Worm (Caenorhabditis elegans) whole organism, early embryonic: ENCODE measurements around the gene hdl-1.

Source experiments
- ceh-13 ChIP-seq: fragments of 200-800 bp; sonication (Bioruptor generic); optimal IDR thresholded peaks from 2 replicates; lab custom pipeline; 2018; ENCODE audit warnings: mild to moderate bottlenecking, missing genetic modification characterization, missing compliant biosample characterization
- ceh-36 ChIP-seq: sonication (generic microtip); optimal IDR thresholded peaks from 2 replicates; lab custom pipeline; 2016; ENCODE audit warnings: missing genetic modification characterization, inconsistent platforms, missing compliant biosample characterization
- ets-7 ChIP-seq: sonication (generic microtip); optimal IDR thresholded peaks from 2 replicates; lab custom pipeline; 2016; ENCODE audit warnings: missing genotype, missing genetic modification characterization, missing compliant biosample characterization
- flt-1 ChIP-seq: fragments of 200-800 bp; sonication (Bioruptor generic); IDR thresholded peaks from 2 replicates; pipeline ENCODE4 v1.3.6; 2022; ENCODE audit warnings: missing genetic modification characterization, missing compliant biosample characterization
- tbx-37 ChIP-seq: fragments of 200-800 bp; sonication (Bioruptor generic); conservative IDR thresholded peaks from 2 replicates; pipeline ENCODE4 v1.3.6; 2022; ENCODE audit warnings: missing genetic modification reagents, missing genetic modification characterization, missing compliant biosample characterization

ce11 chrIV:11957074-11957473 lies 7.5 kb upstream of the hdl-1 start:
- TF ChIP-seq tbx-37: no peak
- TF ChIP-seq ets-7: no peak
- no peak for TF ChIP-seq ceh-36 (tag; lab: Kevin White, UChicago)
- TF ChIP-seq ceh-13 (GFP tag; lab: Kevin White, UChicago): no peak
- no peak for TF ChIP-seq flt-1 (GFP tag; lab: Robert Waterston, UW)
